Worm (Caenorhabditis elegans): ENCODE data around the gene K05F1.9.

- TF ChIP-seq ztf-11 (tag; optimal IDR thresholded peaks at IDR 0.05), result no peak
- TF ChIP-seq elt-3 (tag; optimal IDR thresholded peaks at IDR 0.05), result no peak
Observed at ce11 chrII:5838453-5838852, 37.5 kb upstream of the K05F1.9 start, which contains the start of gene ZK1248.15.
